Fruit fly (Drosophila melanogaster): ENCODE measurements around the gene CG3699.

CG3699 gene

dm6 chrX:955873-956272 lies 8.6 kb upstream of the CG3699 start (continued):
- TF ChIP-seq CG2116 (GFP tag; optimal IDR thresholded peaks at IDR 0.05) (no peak), HLH3B (GFP tag; IDR thresholded peaks at IDR 0.05) (peak; percentile 71), CG14050 (GFP tag; IDR thresholded peaks at IDR 0.05) (peak; percentile 21; the same call in 1 of the 3 replicates), Side (GFP tag; optimal IDR thresholded peaks at IDR 0.05) (peak; percentile 16), exex (tag; optimal IDR thresholded peaks at IDR 0.05) (no peak), CG6854 (GFP tag; optimal IDR thresholded peaks at IDR 0.05) (peak; percentile 46), pb (GFP tag; optimal IDR thresholded peaks at IDR 0.05) (peak; percentile 62), jing (GFP tag; optimal IDR thresholded peaks at IDR 0.05) (peak; percentile 19), CG10274 (GFP tag; optimal IDR thresholded peaks at IDR 0.05) (no peak), CG32532 (GFP tag; IDR thresholded peaks at IDR 0.05) (peak; percentile 65), Dad (GFP tag; optimal IDR thresholded peaks at IDR 0.05) (peak; percentile 3), CG9932 (GFP tag; IDR thresholded peaks at IDR 0.05) (peak; percentile 55), Dref (GFP tag; IDR thresholded peaks at IDR 0.05) (no peak), CG33213 (GFP tag; optimal IDR thresholded peaks at IDR 0.05) (peak; percentile 16), Oli (tag; optimal IDR thresholded peaks at IDR 0.05) (peak; percentile 66), CG11560 (tag; IDR thresholded peaks at IDR 0.05) (0 out of 3 replicates have a peak, but pooled peaks have one; percentile 46), CoRest (tag; optimal IDR thresholded peaks at IDR 0.05) (peak; percentile 62), D19B (GFP tag; optimal IDR thresholded peaks at IDR 0.05) (no peak), Hey (tag; optimal IDR thresholded peaks at IDR 0.05) (no peak), fd3F (GFP tag; optimal IDR thresholded peaks at IDR 0.05) (peak; percentile 30), odd (GFP tag; optimal IDR thresholded peaks at IDR 0.05) (peak; percentile 6), CG7786 (GFP tag; optimal IDR thresholded peaks at IDR 0.05) (peak; percentile 45), CG11723 (GFP tag; optimal IDR thresholded peaks at IDR 0.05) (peak; percentile 5), Myb (GFP tag; optimal IDR thresholded peaks at IDR 0.05) (peak; percentile 42), bab2 (GFP tag; optimal IDR thresholded peaks at IDR 0.05) (peak; percentile 52), Rfx (GFP tag; IDR thresholded peaks at IDR 0.05) (peak; percentile 71), CG7963 (GFP tag; IDR thresholded peaks at IDR 0.05; ENCODE audit: partially characterized antibody) (no peak), CG7928 (GFP tag; optimal IDR thresholded peaks at IDR 0.05) (no peak), CG6272 (GFP tag; IDR thresholded peaks at IDR 0.05) (no peak), her (GFP tag; optimal IDR thresholded peaks at IDR 0.05) (peak; percentile 26), corto (GFP tag; optimal IDR thresholded peaks at IDR 0.05) (no peak), CG10147 (GFP tag; optimal IDR thresholded peaks at IDR 0.05) (peak; percentile 44), CG1233 (GFP tag; optimal IDR thresholded peaks at IDR 0.05) (peak; percentile 25), D (optimal IDR thresholded peaks at IDR 0.05) (no peak), D (GFP tag; optimal IDR thresholded peaks at IDR 0.05) (peak; percentile 43), CG6654 (GFP tag; optimal IDR thresholded peaks at IDR 0.05) (peak; percentile 4), CG13894 (tag; optimal IDR thresholded peaks at IDR 0.05) (peak; percentile 12), Dfd (GFP tag; optimal IDR thresholded peaks at IDR 0.05) (no peak), Nf-YB (GFP tag; optimal IDR thresholded peaks at IDR 0.05) (peak; percentile 17), Dip3 (GFP tag; optimal IDR thresholded peaks at IDR 0.05) (peak; percentile 28), dimm (GFP tag; IDR thresholded peaks at IDR 0.05) (0 out of 2 replicates have a peak, but pooled peaks have one; percentile 19), CG4282 (GFP tag; optimal IDR thresholded peaks at IDR 0.05) (no peak), CG16813 (GFP tag; IDR thresholded peaks at IDR 0.05; ENCODE audit: partially characterized antibody) (no peak), E2f2 (GFP tag; IDR thresholded peaks at IDR 0.05) (0 out of 2 replicates have a peak, but pooled peaks have one; percentile 13), Antp (GFP tag; optimal IDR thresholded peaks at IDR 0.05) (peak; percentile 69)

Measured in whole organism, embryonic.